Fruit fly (Drosophila melanogaster) whole organism, prepupa: ENCODE measurements around the gene eRF1.

Source experiments
- Blimp-1 ChIP-seq: fragments of 200-800 bp; sonication (Bioruptor generic); optimal IDR thresholded peaks from 3 replicates; lab custom pipeline; 2017; ENCODE audit warnings: missing biosample characterization, missing genetic modification characterization, mild to moderate bottlenecking, moderate library complexity, missing genetic modification reagents
- CG10669 ChIP-seq: fragments of 200-800 bp; sonication (Bioruptor generic); optimal IDR thresholded peaks from 3 replicates; lab custom pipeline; 2018; ENCODE audit warnings: missing biosample characterization, mild to moderate bottlenecking, missing genetic modification characterization, moderate library complexity
- CG11902 ChIP-seq: fragments of 200-800 bp; sonication (Bioruptor generic); optimal IDR thresholded peaks from 3 replicates; lab custom pipeline; 2016; ENCODE audit warnings: missing biosample characterization, missing genetic modification characterization
- CG3919 ChIP-seq: fragments of 200-800 bp; sonication (Bioruptor generic); optimal IDR thresholded peaks from 3 replicates; lab custom pipeline; 2016; ENCODE audit warnings: missing biosample characterization, missing genetic modification characterization
- CG6854 ChIP-seq: fragments of 200-800 bp; sonication (Bioruptor generic); optimal IDR thresholded peaks from 2 replicates; lab custom pipeline; 2017; ENCODE audit warnings: missing biosample characterization, mild to moderate bottlenecking, missing genetic modification characterization
- CG8632 ChIP-seq: fragments of 200-800 bp; sonication (Bioruptor generic); optimal IDR thresholded peaks from 3 replicates; lab custom pipeline; 2016; ENCODE audit warnings: missing biosample characterization, missing genetic modification characterization
- Gug ChIP-seq: fragments of 200-800 bp; sonication (Bioruptor generic); IDR thresholded peaks from 2 replicates; pipeline ENCODE4 v1.3.6; 2022; ENCODE audit warnings: missing biosample characterization, missing genetic modification characterization
- Met ChIP-seq: fragments of 200-800 bp; sonication (Bioruptor generic); optimal IDR thresholded peaks from 3 replicates; lab custom pipeline; 2016; ENCODE audit warnings: missing biosample characterization, missing genetic modification characterization
- Sox102F ChIP-seq: fragments of 200-800 bp; sonication (Bioruptor generic); optimal IDR thresholded peaks from 2 replicates; lab custom pipeline; 2016; ENCODE audit warnings: missing biosample characterization, mild to moderate bottlenecking, missing genetic modification characterization
- Sox14 ChIP-seq: fragments of 200-800 bp; sonication (Bioruptor generic); optimal IDR thresholded peaks from 3 replicates; lab custom pipeline; 2016; ENCODE audit warnings: missing biosample characterization, missing genetic modification characterization
- achi ChIP-seq: fragments of 200-800 bp; sonication (Bioruptor generic); optimal IDR thresholded peaks from 3 replicates; lab custom pipeline; 2016; ENCODE audit warnings: missing biosample characterization, missing genetic modification characterization
- fd85E ChIP-seq: fragments of 200-800 bp; sonication (Bioruptor generic); optimal IDR thresholded peaks from 3 replicates; lab custom pipeline; 2016; ENCODE audit warnings: missing biosample characterization, missing genetic modification characterization
- topi ChIP-seq: fragments of 200-800 bp; sonication (Bioruptor generic); optimal IDR thresholded peaks from 3 replicates; lab custom pipeline; 2016; ENCODE audit warnings: missing biosample characterization, missing genetic modification characterization

DNA sequence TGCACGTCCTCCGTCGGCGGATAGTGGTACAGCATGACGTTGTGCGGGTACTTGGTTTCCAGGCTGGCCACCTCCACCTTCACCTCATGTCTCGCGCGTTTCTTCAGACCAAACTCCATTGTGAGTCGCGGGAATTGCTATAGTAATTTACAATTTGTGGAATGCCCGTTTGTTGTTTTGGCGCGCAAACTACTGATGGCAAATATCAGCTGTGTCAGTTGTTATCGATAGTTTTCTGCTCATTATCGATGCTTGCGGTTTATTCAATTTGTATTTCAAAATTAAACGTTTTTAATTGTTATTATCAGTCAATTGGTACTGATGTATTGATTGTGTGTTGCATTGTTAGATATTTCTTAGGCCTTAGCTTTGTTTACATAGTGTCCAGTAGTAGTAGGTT is 13.2 kb downstream of the eRF1 start, which contains the start of gene Prim2:
- no peak for TF ChIP-seq CG6854 (GFP tag; lab: Kevin White, UChicago)
- no peak for TF ChIP-seq Sox102F (GFP tag; lab: Kevin White, UChicago)
- TF ChIP-seq Gug (GFP tag; lab: Robert Waterston, UW), result no peak
- no peak for TF ChIP-seq Sox14
- no peak for TF ChIP-seq topi
- TF ChIP-seq achi (GFP tag; lab: Kevin White, UChicago), result no peak
- no peak for TF ChIP-seq CG10669 (GFP tag; lab: Kevin White, UChicago)
- no peak for TF ChIP-seq CG8632 (GFP tag; lab: Kevin White, UChicago)
- no peak for TF ChIP-seq CG3919 (GFP tag; lab: Kevin White, UChicago)
- no peak for TF ChIP-seq CG11902 (GFP tag; lab: Kevin White, UChicago)
- TF ChIP-seq Blimp-1, result no peak
- no peak for TF ChIP-seq fd85E (GFP tag; lab: Kevin White, UChicago)
- TF ChIP-seq Met, result no peak
